Worm (Caenorhabditis elegans) whole organism, late embryonic: ENCODE results near the gene math-25.

ENCODE experiments used
- F13H6.1 ChIP-seq: sonication (generic microtip); optimal IDR thresholded peaks from 2 replicates; lab custom pipeline; 2016; ENCODE audit warnings: missing genetic modification characterization, missing compliant biosample characterization
- nfya-1 ChIP-seq: sonication (generic microtip); optimal IDR thresholded peaks from 2 replicates; lab custom pipeline; 2017; ENCODE audit warnings: missing genetic modification characterization, mild to moderate bottlenecking, missing compliant biosample characterization, antibody characterized with exemption, moderate library complexity

DNA sequence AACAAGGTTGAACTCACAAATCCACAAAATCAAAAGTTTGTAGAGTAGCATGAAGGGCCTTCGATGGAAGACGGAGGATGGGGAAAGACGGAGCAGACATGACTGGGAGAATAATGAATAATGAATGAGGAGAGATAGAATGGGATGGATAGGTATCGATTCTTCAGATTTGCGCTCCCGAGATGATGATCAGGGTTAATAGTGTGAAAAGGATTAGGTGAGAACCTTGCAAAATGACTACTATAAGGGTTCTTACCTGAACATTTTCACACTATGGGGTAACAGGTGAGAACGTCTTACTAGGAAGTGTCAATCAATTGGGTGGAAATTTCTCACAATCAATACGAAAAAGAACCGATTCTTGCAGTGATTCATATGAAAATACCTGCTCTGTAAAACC, 45.6 kb upstream of the math-25 start, which contains the start of gene fbxb-96:
- TF ChIP-seq nfya-1, result no peak
- no peak for TF ChIP-seq F13H6.1 (tag; lab: Kevin White, UChicago)
